Worm (Caenorhabditis elegans) whole organism, early embryonic: ENCODE results near the gene flh-2.

Source experiments
- F13C5.2 ChIP-seq: sonication (generic microtip); optimal IDR thresholded peaks from 2 replicates; lab custom pipeline; 2017; ENCODE audit warnings: mild to moderate bottlenecking, missing genetic modification characterization, inconsistent platforms, missing compliant biosample characterization
- aly-1 ChIP-seq: sonication (generic microtip); optimal IDR thresholded peaks from 2 replicates; lab custom pipeline; 2016; ENCODE audit warnings: missing genetic modification characterization, missing compliant biosample characterization
- ets-7 ChIP-seq: sonication (generic microtip); optimal IDR thresholded peaks from 2 replicates; lab custom pipeline; 2016; ENCODE audit warnings: missing genotype, missing genetic modification characterization, missing compliant biosample characterization
- flt-1 ChIP-seq: fragments of 200-800 bp; sonication (Bioruptor generic); IDR thresholded peaks from 2 replicates; pipeline ENCODE4 v1.3.6; 2022; ENCODE audit warnings: missing genetic modification characterization, missing compliant biosample characterization
- hmbx-1 ChIP-seq: sonication (generic microtip); optimal IDR thresholded peaks from 2 replicates; lab custom pipeline; 2016; ENCODE audit warnings: mild to moderate bottlenecking, missing genetic modification characterization, missing compliant biosample characterization
- sea-1 ChIP-seq: fragments of 200-800 bp; sonication (Bioruptor generic); conservative IDR thresholded peaks from 2 replicates; pipeline ENCODE4 v1.3.6; 2022; ENCODE audit warnings: missing genetic modification characterization, missing compliant biosample characterization
- tbx-11 ChIP-seq: fragments of 200-800 bp; sonication (Bioruptor generic); IDR thresholded peaks from 2 replicates; pipeline ENCODE4 v1.3.6; 2022; ENCODE audit warnings: missing genetic modification characterization, missing compliant biosample characterization
- tbx-37 ChIP-seq: fragments of 200-800 bp; sonication (Bioruptor generic); conservative IDR thresholded peaks from 2 replicates; pipeline ENCODE4 v1.3.6; 2022; ENCODE audit warnings: missing genetic modification reagents, missing genetic modification characterization, missing compliant biosample characterization

- TF ChIP-seq sea-1 (GFP tag; lab: Robert Waterston, UW) (no peak), tbx-11 (GFP tag; lab: Robert Waterston, UW) (no peak), flt-1 (GFP tag; lab: Robert Waterston, UW) (no peak), ets-7 (tag; lab: Kevin White, UChicago) (no peak), F13C5.2 (tag; lab: Kevin White, UChicago) (no peak), aly-1 (tag; lab: Kevin White, UChicago) (no peak), hmbx-1 (tag; lab: Kevin White, UChicago) (no peak), tbx-37 (GFP tag; lab: Robert Waterston, UW) (no peak)
Measured at ce11 chrIII:4909938-4910337, 42.0 kb upstream of the flh-2 start, which contains the start of gene F26F4.12.
